Fruit fly (Drosophila melanogaster) whole organism, embryonic: ENCODE measurements around the gene BTBD9.

Experiments
- ATbp ChIP-seq: fragments of 200-800 bp; sonication (Bioruptor generic); optimal IDR thresholded peaks from 2 replicates; lab custom pipeline; 2017; ENCODE audit warnings: missing biosample characterization, mild to moderate bottlenecking, missing genetic modification characterization, missing genetic modification reagents
- Asciz ChIP-seq: fragments of 200-800 bp; sonication (Bioruptor generic); optimal IDR thresholded peaks from 2 replicates; lab custom pipeline; 2017; ENCODE audit warnings: missing biosample characterization, mild to moderate bottlenecking, missing genetic modification characterization, missing genetic modification reagents
- Awh ChIP-seq: fragments of 200-800 bp; sonication (Bioruptor generic); IDR thresholded peaks from 2 replicates; pipeline ENCODE4, ENCODE4 v1.3.6; 2022; ENCODE audit warnings: missing biosample characterization, missing genetic modification characterization
- B-H1 ChIP-seq: fragments of 200-800 bp; sonication (Bioruptor generic); IDR thresholded peaks from 3 replicates; pipeline ENCODE4 v1.3.6; 2022; ENCODE audit warnings: missing biosample characterization, missing genetic modification characterization
- C15 ChIP-seq: fragments of 200-800 bp; sonication (Bioruptor generic); IDR thresholded peaks from 3 replicates; pipeline ENCODE4 v1.3.6; 2022; ENCODE audit warnings: missing biosample characterization, missing genetic modification characterization
- CG11247 ChIP-seq: fragments of 200-800 bp; sonication (Bioruptor generic); IDR thresholded peaks from 2 replicates; pipeline ENCODE4 v1.3.6; 2022; ENCODE audit warnings: missing biosample characterization, missing genetic modification characterization
- CG11504 ChIP-seq: fragments of 200-800 bp; sonication (Bioruptor generic); optimal IDR thresholded peaks from 3 replicates; lab custom pipeline; 2019; ENCODE audit warnings: missing biosample characterization, mild to moderate bottlenecking, missing genetic modification characterization, moderate library complexity
- CG12071 ChIP-seq: fragments of 200-800 bp; sonication (Bioruptor generic); optimal IDR thresholded peaks from 3 replicates; lab custom pipeline; 2018; ENCODE audit warnings: missing biosample characterization, mild to moderate bottlenecking, missing genetic modification characterization
- CG13296 ChIP-seq: fragments of 200-800 bp; sonication (Bioruptor generic); optimal IDR thresholded peaks from 3 replicates; lab custom pipeline; 2018; ENCODE audit warnings: missing biosample characterization, mild to moderate bottlenecking, missing genetic modification characterization
- CG14667 ChIP-seq: fragments of 200-800 bp; sonication (Bioruptor generic); IDR thresholded peaks from 2 replicates; pipeline ENCODE4 v1.3.6; 2022; ENCODE audit warnings: missing biosample characterization, missing genetic modification characterization
- CG15514 ChIP-seq: fragments of 200-800 bp; sonication (Bioruptor generic); optimal IDR thresholded peaks from 3 replicates; lab custom pipeline; 2017; ENCODE audit warnings: missing biosample characterization, missing genetic modification characterization, mild to moderate bottlenecking, moderate library complexity, missing genetic modification reagents
- CG17361 ChIP-seq: fragments of 200-800 bp; sonication (Bioruptor generic); IDR thresholded peaks from 3 replicates; pipeline ENCODE4 v1.3.6; 2022; ENCODE audit warnings: missing biosample characterization, missing genetic modification characterization
- CG17802 ChIP-seq: fragments of 200-800 bp; sonication (Bioruptor generic); optimal IDR thresholded peaks from 2 replicates; lab custom pipeline; 2018; ENCODE audit warnings: missing biosample characterization, mild to moderate bottlenecking, missing genetic modification characterization, moderate library complexity
- CG3163 ChIP-seq: fragments of 200-800 bp; sonication (Bioruptor generic); optimal IDR thresholded peaks from 3 replicates; lab custom pipeline; 2016; ENCODE audit warnings: missing biosample characterization, missing genetic modification characterization
- CG34376 ChIP-seq: fragments of 200-800 bp; sonication (Bioruptor generic); optimal IDR thresholded peaks from 2 replicates; lab custom pipeline; 2018; ENCODE audit warnings: missing biosample characterization, mild to moderate bottlenecking, missing genetic modification characterization
- CG4424 ChIP-seq: fragments of 200-800 bp; sonication (Bioruptor generic); optimal IDR thresholded peaks from 3 replicates; lab custom pipeline; 2016; ENCODE audit warnings: missing biosample characterization, missing genetic modification characterization
- CG4707 ChIP-seq: fragments of 200-800 bp; sonication (Bioruptor generic); optimal IDR thresholded peaks from 2 replicates; lab custom pipeline; 2018; ENCODE audit warnings: missing biosample characterization, mild to moderate bottlenecking, missing genetic modification characterization, moderate library complexity
- CG7745 ChIP-seq: fragments of 200-800 bp; sonication (Bioruptor generic); optimal IDR thresholded peaks from 2 replicates; lab custom pipeline; 2018; ENCODE audit warnings: missing biosample characterization, mild to moderate bottlenecking, missing genetic modification characterization, moderate library complexity
- CG8765 ChIP-seq: fragments of 200-800 bp; sonication (Bioruptor generic); IDR thresholded peaks from 2 replicates; pipeline ENCODE4 v1.3.6; 2022; ENCODE audit warnings: missing biosample characterization, missing genetic modification characterization
- Camta ChIP-seq: fragments of 200-800 bp; sonication (Bioruptor generic); optimal IDR thresholded peaks from 2 replicates; lab custom pipeline; 2016; ENCODE audit warnings: missing biosample characterization, missing genetic modification characterization
- Dip2 ChIP-seq: fragments of 200-800 bp; sonication (Bioruptor generic); IDR thresholded peaks from 2 replicates; pipeline ENCODE4 v1.3.6; 2022; ENCODE audit warnings: missing biosample characterization, missing genetic modification characterization
- HLH54F ChIP-seq: fragments of 200-800 bp; sonication (Bioruptor generic); optimal IDR thresholded peaks from 3 replicates; lab custom pipeline; 2016; ENCODE audit warnings: missing biosample characterization, missing genetic modification characterization
- Hsf ChIP-seq: fragments of 200-800 bp; sonication (Bioruptor generic); optimal IDR thresholded peaks from 3 replicates; lab custom pipeline; 2016; ENCODE audit warnings: missing biosample characterization, missing genetic modification characterization
- Mad ChIP-seq: fragments of 200-800 bp; sonication (Bioruptor generic); optimal IDR thresholded peaks from 2 replicates; lab custom pipeline; 2016; ENCODE audit warnings: missing biosample characterization, missing genetic modification characterization
- Meics ChIP-seq: fragments of 200-800 bp; sonication (Bioruptor generic); optimal IDR thresholded peaks from 2 replicates; lab custom pipeline; 2017; ENCODE audit warnings: missing biosample characterization, mild to moderate bottlenecking, missing genetic modification characterization
- Myb ChIP-seq: fragments of 200-800 bp; sonication (Bioruptor generic); optimal IDR thresholded peaks from 2 replicates; lab custom pipeline; 2016; ENCODE audit warnings: missing biosample characterization, missing genetic modification characterization
- Poxn ChIP-seq: fragments of 200-800 bp; sonication (Bioruptor generic); IDR thresholded peaks from 2 replicates; pipeline ENCODE4 v1.3.6; 2022; ENCODE audit warnings: missing biosample characterization, missing genetic modification characterization
- Xrp1 ChIP-seq: fragments of 200-800 bp; sonication (Bioruptor generic); IDR thresholded peaks from 2 replicates; pipeline ENCODE4 v1.3.6; 2022; ENCODE audit warnings: missing biosample characterization, missing genetic modification characterization
- ab ChIP-seq: fragments of 200-800 bp; sonication (Bioruptor generic); optimal IDR thresholded peaks from 2 replicates; lab custom pipeline; 2016; ENCODE audit warnings: missing biosample characterization, missing genetic modification characterization
- ap ChIP-seq: fragments of 200-800 bp; sonication (Bioruptor generic); IDR thresholded peaks from 2 replicates; pipeline ENCODE4 v1.3.6; 2022; ENCODE audit warnings: missing biosample characterization, missing genetic modification characterization
- ase ChIP-seq: fragments of 200-800 bp; sonication (Bioruptor generic); IDR thresholded peaks from 3 replicates; pipeline ENCODE4 v1.3.6; 2022; ENCODE audit warnings: missing biosample characterization, missing genetic modification characterization
- cato ChIP-seq: fragments of 200-800 bp; sonication (Bioruptor generic); optimal IDR thresholded peaks from 2 replicates; lab custom pipeline; 2016; ENCODE audit warnings: missing biosample characterization, missing genetic modification characterization, borderline replicate concordance
- crol ChIP-seq: fragments of 200-800 bp; sonication (Bioruptor generic); IDR thresholded peaks from 2 replicates; pipeline ENCODE4 v1.3.6; 2022; ENCODE audit warnings: missing biosample characterization, missing genetic modification characterization
- ems ChIP-seq: fragments of 200-800 bp; sonication (Bioruptor generic); optimal IDR thresholded peaks from 3 replicates; lab custom pipeline; 2016; ENCODE audit warnings: missing biosample characterization, missing genetic modification characterization
- ham ChIP-seq: fragments of 200-800 bp; sonication (Bioruptor generic); IDR thresholded peaks from 2 replicates; pipeline ENCODE4 v1.3.6; 2022; ENCODE audit warnings: missing biosample characterization, missing genetic modification characterization
- luna ChIP-seq: fragments of 200-800 bp; sonication (Bioruptor generic); optimal IDR thresholded peaks from 2 replicates; lab custom pipeline; 2016; ENCODE audit warnings: missing biosample characterization, missing genetic modification characterization
- mam ChIP-seq: fragments of 200-800 bp; sonication (Bioruptor generic); optimal IDR thresholded peaks from 3 replicates; lab custom pipeline; 2016; ENCODE audit warnings: missing biosample characterization, missing genetic modification characterization
- nmo ChIP-seq: fragments of 200-800 bp; sonication (Bioruptor generic); optimal IDR thresholded peaks from 2 replicates; lab custom pipeline; 2018; ENCODE audit warnings: missing biosample characterization, mild to moderate bottlenecking, missing genetic modification characterization, moderate library complexity
- pan ChIP-seq, 4 experiments: fragments of >200 bp in 3 of 4; fragments of 200-800 bp in 1 of 4; sonication (Bioruptor generic) in 1 of 4; optimal IDR thresholded peaks in 3 of 4; IDR thresholded peaks in 1 of 4; 2 replicates each; pipeline versions ENCODE4 v1.3.6 to Lab custom; 2017 to 2022; ENCODE audit warnings: missing biosample characterization in 2 of 4, missing genetic modification characterization in 2 of 4, mixed read lengths in 1 of 4
- pho ChIP-seq: fragments of 200-800 bp; sonication (Bioruptor generic); optimal IDR thresholded peaks from 2 replicates; lab custom pipeline; 2016; ENCODE audit warnings: missing biosample characterization, missing genetic modification characterization
- sc ChIP-seq, 3 experiments: fragments of >200 bp in 2 of 3; fragments of 200-800 bp in 1 of 3; sonication (Bioruptor generic) in 1 of 3; optimal IDR thresholded peaks; 2 replicates in 2 of 3; 3 replicates in 1 of 3; lab custom pipeline; 2017; ENCODE audit warnings: mild to moderate bottlenecking in 1 of 3, missing biosample characterization in 1 of 3, missing genetic modification characterization in 1 of 3, missing genetic modification reagents in 1 of 3
- slp2 ChIP-seq: fragments of 200-800 bp; sonication (Bioruptor generic); optimal IDR thresholded peaks from 2 replicates; lab custom pipeline; 2016; ENCODE audit warnings: missing biosample characterization, missing genetic modification characterization
- sob ChIP-seq: fragments of 200-800 bp; sonication (Bioruptor generic); IDR thresholded peaks from 2 replicates; pipeline ENCODE4 v1.3.6; 2022; ENCODE audit warnings: missing biosample characterization, missing genetic modification characterization
- stc ChIP-seq: fragments of 200-800 bp; sonication (Bioruptor generic); IDR thresholded peaks from 2 replicates; pipeline ENCODE4 v1.3.6; 2022; ENCODE audit warnings: missing biosample characterization, missing genetic modification characterization
- tgo ChIP-seq: fragments of 200-800 bp; sonication (Bioruptor generic); IDR thresholded peaks from 3 replicates; pipeline ENCODE4 v1.3.6; 2022; ENCODE audit warnings: missing biosample characterization, missing genetic modification characterization
- tin ChIP-seq: fragments of 200-800 bp; sonication (Bioruptor generic); optimal IDR thresholded peaks from 3 replicates; lab custom pipeline; 2016; ENCODE audit warnings: missing biosample characterization, missing genetic modification characterization
- tna ChIP-seq: fragments of 200-800 bp; sonication (Bioruptor generic); IDR thresholded peaks from 2 replicates; pipeline ENCODE4 v1.3.6; 2022; ENCODE audit warnings: missing biosample characterization, missing genetic modification characterization; ENCODE audit not compliant: partially characterized antibody
- trem ChIP-seq: fragments of 200-800 bp; optimal IDR thresholded peaks from 3 replicates; lab custom pipeline; 2019; ENCODE audit warnings: missing biosample characterization, mild to moderate bottlenecking, missing genetic modification characterization, moderate library complexity
- zfh1 ChIP-seq: fragments of 200-800 bp; sonication (Bioruptor generic); IDR thresholded peaks from 3 replicates; pipeline ENCODE4 v1.3.6; 2022; ENCODE audit warnings: missing biosample characterization, missing genetic modification characterization

BTBD9 gene

dm6 chrX:10762959-10763883 is 5.1 kb upstream of the BTBD9 start (continued):
- TF ChIP-seq CG8765 (GFP tag; lab: Robert Waterston, UW) (0 out of 2 replicates have a peak, but pooled peaks have one; percentile 25), ap (GFP tag; lab: Robert Waterston, UW) (no peak), nmo (GFP tag; lab: Kevin White, UChicago) (peak; percentile 17), pan (optimal IDR thresholded peaks at IDR 0.05; lab: Kevin White, UChicago) (no peak), pan (GFP tag; optimal IDR thresholded peaks at IDR 0.05 in 1 of 2, IDR thresholded peaks at IDR 0.05 in 1 of 2) (no peak), Poxn (no peak), CG17802 (tag; lab: Kevin White, UChicago) (no peak), tgo (GFP tag; lab: Robert Waterston, UW) (no peak; the same call in 2 of the 3 replicates), Dip2 (GFP tag; lab: Robert Waterston, UW) (no peak), ab (GFP tag; lab: Kevin White, UChicago) (no peak), CG4424 (peak; percentile 11), CG4707 (GFP tag; lab: Kevin White, UChicago) (no peak), CG13296 (no peak), ham (no peak), sob (GFP tag; lab: Robert Waterston, UW) (no peak), CG11504 (peak; percentile 64), Mad (no peak), Awh (GFP tag; lab: Robert Waterston, UW) (no peak), CG34376 (peak; percentile 79), Myb (GFP tag; lab: Kevin White, UChicago) (no peak), trem (no peak), C15 (GFP tag; lab: Robert Waterston, UW) (no peak), CG7745 (tag; lab: Kevin White, UChicago) (no peak), CG11247 (no peak), slp2 (no peak), Camta (GFP tag; lab: Kevin White, UChicago) (no peak), CG17361 (GFP tag; lab: Robert Waterston, UW) (peak; percentile 71; the same call in 2 of the 3 replicates), pho (GFP tag; lab: Kevin White, UChicago) (peak; percentile 7), CG3163 (no peak), Hsf (GFP tag; lab: Kevin White, UChicago) (peak; percentile 39), ems (GFP tag; lab: Kevin White, UChicago) (no peak), ATbp (GFP tag; lab: Kevin White, UChicago) (peak; percentile 28), Xrp1 (GFP tag; lab: Robert Waterston, UW) (0 out of 2 replicates have a peak, but pooled peaks have one; percentile 18), ase (no peak), tna (GFP tag; lab: Robert Waterston, UW) (no peak), zfh1 (GFP tag; lab: Robert Waterston, UW) (no peak), CG12071 (GFP tag; lab: Kevin White, UChicago) (no peak), Meics (GFP tag; lab: Kevin White, UChicago) (peak; percentile 61), luna (GFP tag; lab: Kevin White, UChicago) (no peak), B-H1 (GFP tag; lab: Robert Waterston, UW) (no peak), sc (optimal IDR thresholded peaks at IDR 0.05; lab: Kevin White, UChicago) (no peak), sc (GFP tag; optimal IDR thresholded peaks at IDR 0.05; lab: Kevin White, UChicago) (no peak), stc (GFP tag; lab: Robert Waterston, UW) (no peak), CG15514 (GFP tag; lab: Kevin White, UChicago) (peak; percentile 16), mam (GFP tag; lab: Kevin White, UChicago) (no peak), crol (peak; percentile 97), cato (GFP tag; lab: Kevin White, UChicago) (no peak), HLH54F (GFP tag; lab: Kevin White, UChicago) (no peak), Asciz (GFP tag; lab: Kevin White, UChicago) (no peak), CG14667 (no peak), tin (GFP tag; lab: Kevin White, UChicago) (no peak)
